Worm (Caenorhabditis elegans) whole organism, L1 larva: ENCODE data around the gene ins-5.

Source experiments
- C34B4.2 ChIP-seq: sonication (generic microtip); optimal IDR thresholded peaks from 2 replicates; lab custom pipeline; 2017; ENCODE audit warnings: mild to moderate bottlenecking, missing genetic modification characterization, missing compliant biosample characterization
- aha-1 ChIP-seq: fragments of 150-350 bp; optimal IDR thresholded peaks from 2 replicates; lab custom pipeline; 2014; ENCODE audit warnings: missing biosample characterization, missing genetic modification characterization
- ama-1 ChIP-seq: fragments of 150-350 bp; optimal IDR thresholded peaks from 2 replicates; lab custom pipeline; 2014
- ceh-82 ChIP-seq, 3 experiments: fragments of 150-350 bp in 1 of 3; sonication (generic microtip) in 2 of 3; optimal IDR thresholded peaks; 2 replicates each; lab custom pipeline; 2014 to 2017; ENCODE audit warnings: missing biosample characterization in 3 of 3, missing genetic modification characterization in 3 of 3
- dsc-1 ChIP-seq: sonication (generic microtip); optimal IDR thresholded peaks from 2 replicates; lab custom pipeline; 2016; ENCODE audit warnings: mild to moderate bottlenecking, missing genetic modification characterization, missing compliant biosample characterization
- efl-3 ChIP-seq: fragments of 200-800 bp; sonication (Bioruptor generic); optimal IDR thresholded peaks from 2 replicates; lab custom pipeline; 2018; ENCODE audit warnings: mild to moderate bottlenecking, missing genetic modification characterization, missing compliant biosample characterization
- egl-13 ChIP-seq: sonication (generic microtip); optimal IDR thresholded peaks from 2 replicates; lab custom pipeline; 2016; ENCODE audit warnings: missing genotype, missing genetic modification reagents, missing genetic modification characterization, missing compliant biosample characterization
- ets-5 ChIP-seq: fragments of 200-800 bp; sonication (Bioruptor generic); IDR thresholded peaks from 2 replicates; pipeline ENCODE4 v1.3.6; 2022; ENCODE audit warnings: missing genetic modification characterization, missing compliant biosample characterization
- fkh-10 ChIP-seq: sonication (generic microtip); optimal IDR thresholded peaks from 2 replicates; lab custom pipeline; 2017; ENCODE audit warnings: missing biosample characterization, missing genetic modification reagents, missing genetic modification characterization
- fkh-8 ChIP-seq: sonication (generic microtip); optimal IDR thresholded peaks from 2 replicates; lab custom pipeline; 2016; ENCODE audit warnings: mild to moderate bottlenecking, missing genetic modification characterization, missing compliant biosample characterization
- hlh-4 ChIP-seq: sonication (generic microtip); optimal IDR thresholded peaks from 2 replicates; lab custom pipeline; 2016; ENCODE audit warnings: mild to moderate bottlenecking, missing genetic modification characterization, missing compliant biosample characterization
- hpl-2 ChIP-seq: fragments of 150-350 bp; optimal IDR thresholded peaks from 2 replicates; lab custom pipeline; 2014; ENCODE audit warnings: missing biosample characterization, missing genetic modification reagents, missing genetic modification characterization
- irx-1 ChIP-seq: sonication (generic microtip); optimal IDR thresholded peaks from 2 replicates; lab custom pipeline; 2016; ENCODE audit warnings: missing genetic modification characterization, missing compliant biosample characterization
- isw-1 ChIP-seq: fragments of 200-800 bp; sonication (Bioruptor generic); IDR thresholded peaks from 2 replicates; pipeline ENCODE4 v1.3.6; 2022; ENCODE audit warnings: missing genetic modification characterization, missing compliant biosample characterization
- jun-1 ChIP-seq: fragments of 150-350 bp; optimal IDR thresholded peaks from 2 replicates; lab custom pipeline; 2014; ENCODE audit warnings: missing biosample characterization, missing genetic modification reagents, missing genetic modification characterization
- lin-14 ChIP-seq: fragments of 200-800 bp; sonication (Bioruptor generic); optimal IDR thresholded peaks from 2 replicates; lab custom pipeline; 2018; ENCODE audit warnings: mild to moderate bottlenecking, missing genetic modification characterization, moderate library complexity, missing compliant biosample characterization
- lin-39 ChIP-seq: fragments of 150-350 bp; optimal IDR thresholded peaks from 2 replicates; lab custom pipeline; 2014; ENCODE audit warnings: missing biosample characterization, missing genetic modification reagents, missing genetic modification characterization
- lir-3 ChIP-seq: sonication (generic microtip); optimal IDR thresholded peaks from 2 replicates; lab custom pipeline; 2016; ENCODE audit warnings: mild to moderate bottlenecking, missing genetic modification characterization, moderate library complexity, missing compliant biosample characterization; ENCODE audit not compliant: poor library complexity
- mdl-1 ChIP-seq, 2 experiments: fragments of 150-350 bp; optimal IDR thresholded peaks; 2 replicates each; lab custom pipeline; 2014 to 2017; ENCODE audit warnings: missing biosample characterization in 2 of 2, missing genetic modification characterization in 2 of 2, inconsistent platforms in 1 of 2
- nhr-20 ChIP-seq: sonication (generic microtip); optimal IDR thresholded peaks from 2 replicates; lab custom pipeline; 2016; ENCODE audit warnings: mild to moderate bottlenecking, missing genetic modification characterization, missing compliant biosample characterization
- nhr-28 ChIP-seq: fragments of 150-350 bp; optimal IDR thresholded peaks from 2 replicates; lab custom pipeline; 2014; ENCODE audit warnings: missing biosample characterization, missing genetic modification characterization
- nhr-47 ChIP-seq: sonication (generic microtip); optimal IDR thresholded peaks from 2 replicates; lab custom pipeline; 2016; ENCODE audit warnings: mild to moderate bottlenecking, missing genetic modification characterization, moderate library complexity, missing compliant biosample characterization
- nhr-71 ChIP-seq: sonication (generic microtip); optimal IDR thresholded peaks from 2 replicates; lab custom pipeline; 2016; ENCODE audit warnings: mild to moderate bottlenecking, missing genetic modification characterization, moderate library complexity, missing compliant biosample characterization
- nhr-84 ChIP-seq: sonication (generic microtip); optimal IDR thresholded peaks from 2 replicates; lab custom pipeline; 2017; ENCODE audit warnings: missing biosample characterization, missing genetic modification characterization
- nhr-85 ChIP-seq: sonication (generic microtip); peaks from one replicate; lab custom pipeline; 2016; ENCODE audit warnings: missing genetic modification characterization, inconsistent platforms, missing compliant biosample characterization
- nhr-90 ChIP-seq: sonication (generic microtip); optimal IDR thresholded peaks from 2 replicates; lab custom pipeline; 2016; ENCODE audit warnings: mild to moderate bottlenecking, missing genetic modification characterization, missing compliant biosample characterization; ENCODE audit not compliant: poor library complexity
- pax-3 ChIP-seq: fragments of 200-800 bp; sonication (Bioruptor generic); optimal IDR thresholded peaks from 2 replicates; lab custom pipeline; 2018; ENCODE audit warnings: mild to moderate bottlenecking, missing genetic modification characterization, moderate library complexity, missing compliant biosample characterization
- pqm-1 ChIP-seq: sonication (generic microtip); optimal IDR thresholded peaks from 3 replicates; lab custom pipeline; 2017; ENCODE audit warnings: missing biosample characterization, missing genetic modification characterization
- snpc-4 ChIP-seq: fragments of 150-350 bp; optimal IDR thresholded peaks from 2 replicates; lab custom pipeline; 2014; ENCODE audit warnings: missing biosample characterization, missing genetic modification characterization
- sox-4 ChIP-seq: sonication (generic microtip); optimal IDR thresholded peaks from 2 replicates; lab custom pipeline; 2016; ENCODE audit warnings: missing genetic modification characterization, missing compliant biosample characterization
- sptf-1 ChIP-seq: fragments of 150-350 bp; optimal IDR thresholded peaks from 2 replicates; lab custom pipeline; 2014; ENCODE audit warnings: missing biosample characterization, missing genetic modification characterization
- sup-37 ChIP-seq: fragments of 200-800 bp; sonication (Bioruptor generic); optimal IDR thresholded peaks from 2 replicates; lab custom pipeline; 2018; ENCODE audit warnings: mild to moderate bottlenecking, missing genetic modification characterization, missing compliant biosample characterization
- unc-30 ChIP-seq: sonication (generic microtip); optimal IDR thresholded peaks from 2 replicates; lab custom pipeline; 2017; ENCODE audit warnings: missing biosample characterization, missing genetic modification characterization
- unc-98 ChIP-seq: fragments of 200-800 bp; sonication (Bioruptor generic); IDR thresholded peaks from 2 replicates; pipeline ENCODE4 v1.3.6; 2022; ENCODE audit warnings: missing genetic modification characterization, missing compliant biosample characterization
- zag-1 ChIP-seq: fragments of 150-350 bp; optimal IDR thresholded peaks from 2 replicates; lab custom pipeline; 2014; ENCODE audit warnings: missing biosample characterization, missing genetic modification characterization
- zip-4 ChIP-seq: fragments of 200-800 bp; sonication (Bioruptor generic); optimal IDR thresholded peaks from 2 replicates; lab custom pipeline; 2018; ENCODE audit warnings: mild to moderate bottlenecking, missing genetic modification characterization, moderate library complexity, missing compliant biosample characterization
- ztf-11 ChIP-seq, 2 experiments: sonication (generic microtip); optimal IDR thresholded peaks; 2 replicates each; lab custom pipeline; 2016 to 2017; ENCODE audit warnings: missing genetic modification characterization in 2 of 2, missing biosample characterization in 1 of 2, missing compliant biosample characterization in 1 of 2

ins-5 gene

DNA sequence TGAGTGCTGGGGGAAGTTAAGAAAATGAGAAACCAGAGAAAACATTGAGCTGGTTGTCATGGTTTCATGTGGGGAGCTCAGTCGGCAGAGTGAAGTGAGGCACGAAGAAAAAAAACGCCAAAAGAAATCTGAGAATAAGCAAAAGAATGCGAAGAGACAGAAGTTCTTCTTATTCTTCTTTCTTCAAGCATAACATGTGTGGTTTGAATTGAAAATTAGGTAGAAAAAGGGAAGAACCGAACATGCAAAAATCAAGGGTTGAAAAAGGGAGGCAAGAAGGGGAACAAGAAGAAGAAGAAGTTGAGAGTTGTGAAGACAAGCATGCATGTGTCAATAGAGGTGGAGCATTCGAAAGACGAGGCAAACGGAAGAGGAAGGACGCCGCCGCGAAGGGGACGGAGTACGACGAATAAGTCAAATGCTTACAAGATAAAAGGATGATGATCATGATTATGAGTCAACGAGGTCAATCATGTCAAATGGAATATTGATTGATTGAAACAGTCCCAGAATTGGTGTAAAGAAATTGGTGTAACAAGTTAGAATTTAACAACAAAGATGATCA is 39.5 kb upstream of the ins-5 start:
- TF ChIP-seq fkh-10 (GFP tag; lab: Kevin White, UChicago) (peak; percentile 54), fkh-8 (tag; lab: Kevin White, UChicago) (peak; percentile 38), ets-5 (GFP tag; lab: Robert Waterston, UW) (no peak), ama-1 (lab: Kevin White, UChicago) (no peak), pqm-1 (tag; lab: Kevin White, UChicago) (no peak), hpl-2 (no peak), zip-4 (GFP tag; lab: Kevin White, UChicago) (no peak), hlh-4 (tag; lab: Kevin White, UChicago) (no peak), nhr-28 (tag; lab: Kevin White, UChicago) (no peak), ztf-11 (tag; optimal IDR thresholded peaks at IDR 0.05; lab: Kevin White, UChicago) (no peak), lin-39 (no peak), egl-13 (tag; lab: Kevin White, UChicago) (no peak), mdl-1 (tag; optimal IDR thresholded peaks at IDR 0.05; lab: Kevin White, UChicago) (no peak), aha-1 (no peak), lir-3 (tag; lab: Kevin White, UChicago) (no peak), irx-1 (tag; lab: Kevin White, UChicago) (no peak), nhr-90 (tag; lab: Kevin White, UChicago) (no peak), isw-1 (GFP tag; lab: Robert Waterston, UW) (no peak), nhr-85 (tag; lab: Kevin White, UChicago) (no peak), sup-37 (no peak), nhr-47 (tag; lab: Kevin White, UChicago) (peak; percentile 9), zag-1 (tag; lab: Kevin White, UChicago) (no peak), unc-98 (GFP tag; lab: Robert Waterston, UW) (no peak), nhr-84 (tag; lab: Kevin White, UChicago) (no peak), efl-3 (no peak), lin-14 (GFP tag; lab: Kevin White, UChicago) (peak; percentile 28), nhr-20 (tag; lab: Kevin White, UChicago) (no peak)

DNA sequence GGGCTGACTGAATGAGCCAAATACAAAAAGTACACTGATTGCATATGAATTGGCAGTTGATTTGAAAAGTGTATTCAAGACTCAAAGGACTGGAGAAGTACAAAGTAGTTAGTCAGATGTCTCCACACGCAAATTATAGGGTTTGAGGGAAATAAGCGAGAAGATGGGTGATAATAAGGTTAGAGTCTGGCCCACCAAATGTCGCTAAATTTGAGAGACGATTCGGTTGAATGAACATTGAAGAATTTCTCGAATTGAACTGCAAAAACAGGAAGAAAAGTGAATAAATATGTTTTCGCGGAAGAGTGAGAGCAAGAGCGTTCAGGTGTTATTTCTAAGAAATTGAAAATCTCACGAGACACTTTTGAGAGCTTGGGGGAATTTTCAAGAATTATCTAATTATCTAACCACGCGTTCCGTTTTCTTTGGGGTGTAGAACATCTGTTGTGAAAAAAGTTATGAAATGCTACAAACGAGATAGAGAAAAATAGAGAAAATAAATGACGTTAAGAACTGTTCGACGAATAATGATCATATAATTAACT is 37.7 kb upstream of the ins-5 start:
- TF ChIP-seq dsc-1 (tag; lab: Kevin White, UChicago) (peak; percentile 17), nhr-47 (tag; lab: Kevin White, UChicago) (peak; percentile 62), fkh-8 (tag; lab: Kevin White, UChicago) (peak; percentile 67), aha-1 (no peak), nhr-20 (tag; lab: Kevin White, UChicago) (no peak), lin-14 (GFP tag; lab: Kevin White, UChicago) (peak; percentile 14), snpc-4 (tag; lab: Kevin White, UChicago) (no peak), nhr-71 (tag; lab: Kevin White, UChicago) (peak; percentile 66), jun-1 (tag; lab: Kevin White, UChicago) (no peak), sox-4 (tag; lab: Kevin White, UChicago) (peak; percentile 78), C34B4.2 (tag; lab: Kevin White, UChicago) (no peak), zip-4 (GFP tag; lab: Kevin White, UChicago) (no peak), ceh-82 (tag; optimal IDR thresholded peaks at IDR 0.05; lab: Kevin White, UChicago) (no peak), unc-30 (no peak)

ce11 chrII:5961317-5961716 is 36.0 kb upstream of the ins-5 start, which contains the start of gene B0034.7:
Gene B0034.7 (plus strand): TSS chrII:5961617.
- TF ChIP-seq isw-1 (GFP tag; lab: Robert Waterston, UW) (no peak), sptf-1 (tag; lab: Kevin White, UChicago) (no peak), fkh-10 (GFP tag; lab: Kevin White, UChicago) (no peak), pax-3 (tag; lab: Kevin White, UChicago) (no peak), nhr-28 (tag; lab: Kevin White, UChicago) (no peak)
